Fruit fly (Drosophila melanogaster): ENCODE data around the gene CG42337.

The CG42337 gene

dm6 chr3L:21135850-21136249, 57.3 kb downstream of the CG42337 start (continued):
- peak; percentile 96 for TF ChIP-seq HLH4C (GFP tag; IDR thresholded peaks at IDR 0.05; ENCODE audit: partially characterized antibody)
- no peak for TF ChIP-seq CG2678 (tag; optimal IDR thresholded peaks at IDR 0.05)
- TF ChIP-seq insv (GFP tag; optimal IDR thresholded peaks at IDR 0.05), result peak in 1 of 2 experiments; percentile 10
- peak in 1 of 2 experiments; percentile 20 for TF ChIP-seq Hr51 (GFP tag; optimal IDR thresholded peaks at IDR 0.05)
- peak; percentile 73 for TF ChIP-seq CG12659 (GFP tag; optimal IDR thresholded peaks at IDR 0.05)
- peak; percentile 48; the same call in 1 of the 2 replicates for TF ChIP-seq NFAT (GFP tag; IDR thresholded peaks at IDR 0.05)
- peak; percentile 98 for TF ChIP-seq CG6791 (GFP tag; IDR thresholded peaks at IDR 0.05; ENCODE audit: partially characterized antibody)
- peak; percentile 100 for TF ChIP-seq Dref (GFP tag; IDR thresholded peaks at IDR 0.05)
- peak; percentile 9 for TF ChIP-seq pum (GFP tag; optimal IDR thresholded peaks at IDR 0.05)
- TF ChIP-seq CG12744 (GFP tag; optimal IDR thresholded peaks at IDR 0.05), result no peak
- peak; percentile 90 for TF ChIP-seq sna (GFP tag; IDR thresholded peaks at IDR 0.05; ENCODE audit: partially characterized antibody)
- peak; percentile 92 for TF ChIP-seq hb (GFP tag; IDR thresholded peaks at IDR 0.05; ENCODE audit: partially characterized antibody)
- TF ChIP-seq Lhr (GFP tag; optimal IDR thresholded peaks at IDR 0.05), result peak; percentile 77
- no peak for TF ChIP-seq crol (GFP tag; IDR thresholded peaks at IDR 0.05)
- peak; percentile 54 for TF ChIP-seq Jarid2 (GFP tag; optimal IDR thresholded peaks at IDR 0.05)
- peak; percentile 96 for TF ChIP-seq Bgb (GFP tag; IDR thresholded peaks at IDR 0.05; ENCODE audit: partially characterized antibody)
- TF ChIP-seq Pdp1 (GFP tag; optimal IDR thresholded peaks at IDR 0.05), result peak in 1 of 2 experiments; percentile 79
- peak; percentile 61 for TF ChIP-seq CG2712 (tag; optimal IDR thresholded peaks at IDR 0.05)
- peak; percentile 97 for TF ChIP-seq CG2116 (GFP tag; optimal IDR thresholded peaks at IDR 0.05)
- TF ChIP-seq CG10209 (GFP tag; optimal IDR thresholded peaks at IDR 0.05), result no peak
- no peak for TF ChIP-seq tio (GFP tag; optimal IDR thresholded peaks at IDR 0.05)
- TF ChIP-seq tgo (GFP tag; IDR thresholded peaks at IDR 0.05), result no peak
- no peak for TF ChIP-seq H2.0 (GFP tag; IDR thresholded peaks at IDR 0.05)
- TF ChIP-seq CTCF (GFP tag; optimal IDR thresholded peaks at IDR 0.05), result peak; percentile 34
- peak; percentile 81; the same call in 2 of the 3 replicates for TF ChIP-seq CG11560 (tag; IDR thresholded peaks at IDR 0.05)
- TF ChIP-seq maf-S (GFP tag; optimal IDR thresholded peaks at IDR 0.05), result peak; percentile 36
- no peak for TF ChIP-seq Hr39 (optimal IDR thresholded peaks at IDR 0.05)
- peak; percentile 26 for TF ChIP-seq CG8290 (GFP tag; optimal IDR thresholded peaks at IDR 0.05)
- peak in 1 of 2 experiments; percentile 80 for TF ChIP-seq CG8290 (tag; optimal IDR thresholded peaks at IDR 0.05)
- TF ChIP-seq her (GFP tag; optimal IDR thresholded peaks at IDR 0.05), result peak; percentile 29
- TF ChIP-seq E2f2 (GFP tag; IDR thresholded peaks at IDR 0.05), result peak; percentile 98
- TF ChIP-seq tx (GFP tag; optimal IDR thresholded peaks at IDR 0.05), result peak; percentile 12
- no peak for TF ChIP-seq trh (GFP tag; optimal IDR thresholded peaks at IDR 0.05)
- peak; percentile 37 for TF ChIP-seq CG12391 (tag; optimal IDR thresholded peaks at IDR 0.05)

All from whole organism, embryonic.